Worm (Caenorhabditis elegans): ENCODE results near the gene seb-3.

ce11 chrX:15035748-15036147 is 9.6 kb downstream of the seb-3 start:
- TF ChIP-seq lir-3 (tag; optimal IDR thresholded peaks at IDR 0.05; ENCODE audit: poor library complexity) (no peak), unc-130 (tag; optimal IDR thresholded peaks at IDR 0.05) (no peak), nhr-85 (tag) (no peak), nhr-237 (tag; optimal IDR thresholded peaks at IDR 0.05) (no peak), unc-62 (GFP tag; optimal IDR thresholded peaks at IDR 0.05) (no peak), snpc-4 (tag; optimal IDR thresholded peaks at IDR 0.05) (no peak), swsn-7 (tag; optimal IDR thresholded peaks at IDR 0.05) (no peak), lin-39 (tag; optimal IDR thresholded peaks at IDR 0.05) (no peak), alr-1 (tag; optimal IDR thresholded peaks at IDR 0.05; ENCODE audit: borderline replicate concordance) (no peak), aha-1 (tag; optimal IDR thresholded peaks at IDR 0.05) (no peak), ztf-4 (tag; optimal IDR thresholded peaks at IDR 0.05) (no peak), dpl-1 (GFP tag; optimal IDR thresholded peaks at IDR 0.05) (no peak)
